Worm (Caenorhabditis elegans) whole organism, L4/young adult: Measurements from ENCODE around the gene T03F6.10.

Experiments
- W03F9.2 ChIP-seq: fragments of 150-350 bp; optimal IDR thresholded peaks from 2 replicates; lab custom pipeline; 2014; ENCODE audit warnings: missing biosample characterization, missing genetic modification characterization
- dao-5 ChIP-seq: sonication (generic microtip); optimal IDR thresholded peaks from 2 replicates; lab custom pipeline; 2016; ENCODE audit warnings: missing genotype, missing genetic modification characterization, moderate library complexity, missing compliant biosample characterization
- him-1 ChIP-seq: sonication (generic microtip); optimal IDR thresholded peaks from 2 replicates; lab custom pipeline; 2016; ENCODE audit warnings: missing genotype, missing genetic modification reagents, missing genetic modification characterization, missing compliant biosample characterization

ce11 chrIII:13376304-13376760, 1.8 kb downstream of the T03F6.10 start, which contains the start of gene lis-1:
- no peak for TF ChIP-seq him-1
- TF ChIP-seq W03F9.2 (tag; lab: Kevin White, UChicago) = no peak
- TF ChIP-seq dao-5 = no peak
